Worm (Caenorhabditis elegans) whole organism, L4 larva: Measurements from ENCODE around the gene W01C8.1.

Experiments used
- ama-1 ChIP-seq: fragments of 150-350 bp; optimal IDR thresholded peaks from 2 replicates; lab custom pipeline; 2014; ENCODE audit warnings: inconsistent platforms, mixed read lengths
- dve-1 ChIP-seq: sonication (generic microtip); optimal IDR thresholded peaks from 2 replicates; lab custom pipeline; 2017; ENCODE audit warnings: antibody characterized with exemption, mild to moderate bottlenecking, missing genetic modification characterization, missing compliant biosample characterization; ENCODE audit not compliant: insufficient read depth
- fkh-10 ChIP-seq: fragments of 150-350 bp; optimal IDR thresholded peaks from 2 replicates; lab custom pipeline; 2014; ENCODE audit warnings: missing biosample characterization, missing genetic modification reagents, missing genetic modification characterization
- hmg-1.1 ChIP-seq: fragments of 200-800 bp; sonication (Bioruptor generic); IDR thresholded peaks from 2 replicates; pipeline ENCODE4 v1.3.6; 2022; ENCODE audit warnings: missing genetic modification reagents, missing genetic modification characterization, missing compliant biosample characterization
- nhr-10 ChIP-seq: fragments of 150-350 bp; optimal IDR thresholded peaks from 2 replicates; lab custom pipeline; 2014; ENCODE audit warnings: missing biosample characterization, missing genetic modification characterization
- nhr-111 ChIP-seq: fragments of 200-800 bp; sonication (Bioruptor generic); optimal IDR thresholded peaks from 2 replicates; lab custom pipeline; 2018; ENCODE audit warnings: mild to moderate bottlenecking, missing genetic modification characterization, missing compliant biosample characterization
- pqm-1 ChIP-seq: sonication (generic microtip); optimal IDR thresholded peaks from 2 replicates; lab custom pipeline; 2017; ENCODE audit warnings: missing biosample characterization, missing genetic modification characterization
- snpc-4 ChIP-seq: fragments of 150-350 bp; optimal IDR thresholded peaks from 2 replicates; lab custom pipeline; 2014; ENCODE audit warnings: missing biosample characterization, missing genetic modification characterization

- TF ChIP-seq fkh-10 (GFP tag; lab: Kevin White, UChicago) (no peak), nhr-10 (tag; lab: Kevin White, UChicago) (no peak), snpc-4 (tag; lab: Kevin White, UChicago) (no peak), nhr-111 (GFP tag; lab: Kevin White, UChicago) (no peak), ama-1 (no peak), hmg-1.1 (no peak), pqm-1 (tag; lab: Kevin White, UChicago) (no peak), dve-1 (no peak)
Observed at ce11 chrX:5672615-5673014, 19.6 kb upstream of the W01C8.1 start.
